Worm (Caenorhabditis elegans): Measurements from ENCODE around the gene pdr-1.

DNA sequence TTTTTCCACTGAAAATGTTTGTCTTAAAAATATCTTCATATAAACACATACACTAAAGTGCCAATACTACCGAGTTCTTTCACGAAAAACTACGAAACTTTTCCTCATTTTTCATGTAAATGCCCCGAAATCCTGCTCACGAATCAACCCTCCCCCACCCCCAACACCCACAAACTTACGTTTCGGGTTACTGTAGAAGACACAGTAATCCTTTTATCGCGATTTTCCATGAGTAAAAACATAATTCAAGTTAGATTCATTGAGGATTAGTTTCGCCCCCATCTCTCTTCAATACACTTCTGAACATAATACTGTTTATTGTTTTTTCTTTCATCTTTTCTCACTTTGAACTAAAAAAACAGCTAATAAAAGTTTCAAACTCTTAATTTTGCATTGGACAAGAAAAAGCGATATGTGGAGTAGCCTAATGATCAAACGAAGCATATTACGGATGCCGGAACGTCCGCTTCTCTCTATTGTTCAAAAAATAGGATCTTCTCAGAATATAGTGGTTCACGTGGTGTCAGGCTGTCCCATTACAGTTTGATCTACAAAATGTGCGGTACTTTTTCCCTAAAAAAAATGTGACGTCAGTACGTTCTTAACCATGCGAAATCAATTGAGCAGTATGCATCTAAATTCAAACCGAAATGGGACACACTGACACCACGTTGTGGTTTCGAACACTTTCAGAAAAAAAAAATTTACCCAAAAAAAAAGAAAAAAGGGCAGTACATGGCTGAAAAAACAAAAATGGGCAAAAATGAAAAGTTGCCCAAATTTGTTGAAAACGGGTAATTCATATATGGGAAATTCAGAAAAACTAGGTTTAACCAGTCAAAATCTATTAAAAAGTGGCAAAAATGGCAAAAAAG lies 47.1 kb upstream of the pdr-1 start:
- TF ChIP-seq flt-1 (GFP tag; IDR thresholded peaks at IDR 0.05) (no peak), med-1 (GFP tag; optimal IDR thresholded peaks at IDR 0.05; ENCODE audit: insufficient read depth) (no peak), klf-2 (GFP tag; conservative IDR thresholded peaks at IDR 0.05) (no peak), cog-1 (tag; optimal IDR thresholded peaks at IDR 0.05) (no peak), tab-1 (GFP tag; IDR thresholded peaks at IDR 0.05) (no peak), T22C8.4 (GFP tag; IDR thresholded peaks at IDR 0.05) (no peak)

Measured in whole organism, midembryonic.